Fruit fly (Drosophila melanogaster) whole organism, pupa: ENCODE results near the gene CG6126.

Experiments
- CG12605 ChIP-seq: fragments of 200-800 bp; sonication (Bioruptor generic); IDR thresholded peaks from 2 replicates; pipeline ENCODE4 v1.3.6; 2022; ENCODE audit warnings: missing biosample characterization, missing genetic modification characterization
- CG14655 ChIP-seq: fragments of 200-800 bp; sonication (Bioruptor generic); optimal IDR thresholded peaks from 3 replicates; lab custom pipeline; 2017; ENCODE audit warnings: mild to moderate bottlenecking, missing biosample characterization, missing genetic modification reagents, missing genetic modification characterization
- CG15710 ChIP-seq: fragments of 200-800 bp; sonication (Bioruptor generic); optimal IDR thresholded peaks from 2 replicates; lab custom pipeline; 2018; ENCODE audit warnings: missing biosample characterization, mild to moderate bottlenecking, missing genetic modification characterization, moderate library complexity
- CG32121 ChIP-seq: fragments of 200-800 bp; sonication (Bioruptor generic); IDR thresholded peaks from 2 replicates; pipeline ENCODE4 v1.3.6; 2022; ENCODE audit warnings: missing biosample characterization, missing genetic modification characterization
- Pif1A ChIP-seq: fragments of 200-800 bp; sonication (Bioruptor generic); optimal IDR thresholded peaks from 3 replicates; lab custom pipeline; 2016; ENCODE audit warnings: missing biosample characterization, missing genetic modification characterization
- Pif1B ChIP-seq: fragments of 200-800 bp; sonication (Bioruptor generic); optimal IDR thresholded peaks from 3 replicates; lab custom pipeline; 2016; ENCODE audit warnings: missing biosample characterization, missing genetic modification characterization

dm6 chr3R:16242461-16242934, 39.6 kb upstream of the CG6126 start:
- TF ChIP-seq CG32121 (GFP tag; lab: Robert Waterston, UW) (no peak), CG15710 (peak; percentile 15), Pif1B (GFP tag; lab: Kevin White, UChicago) (peak; percentile 66), CG12605 (GFP tag; lab: Robert Waterston, UW) (no peak), CG14655 (GFP tag; lab: Kevin White, UChicago) (no peak), Pif1A (GFP tag; lab: Kevin White, UChicago) (peak; percentile 71)
